Worm (Caenorhabditis elegans) whole organism, L4/young adult: ENCODE measurements around the gene unc-30.

Source experiments
- dao-5 ChIP-seq: sonication (generic microtip); optimal IDR thresholded peaks from 2 replicates; lab custom pipeline; 2016; ENCODE audit warnings: missing genotype, missing genetic modification characterization, moderate library complexity, missing compliant biosample characterization
- him-1 ChIP-seq: sonication (generic microtip); optimal IDR thresholded peaks from 2 replicates; lab custom pipeline; 2016; ENCODE audit warnings: missing genotype, missing genetic modification reagents, missing genetic modification characterization, missing compliant biosample characterization

- TF ChIP-seq him-1 = no peak
- no peak for TF ChIP-seq dao-5
Observed at ce11 chrIV:13080861-13081260, 37.9 kb upstream of the unc-30 start.
